Worm (Caenorhabditis elegans) whole organism, mixed stage, embryonic: ENCODE measurements around the gene ketn-1.

Experiments used
- bed-3 ChIP-seq: fragments of 200-800 bp; sonication (Bioruptor generic); optimal IDR thresholded peaks from 3 replicates; lab custom pipeline; 2018; ENCODE audit warnings: mild to moderate bottlenecking, missing genetic modification characterization, moderate library complexity, missing compliant biosample characterization
- blmp-1 ChIP-seq: fragments of 150-350 bp; optimal IDR thresholded peaks from 2 replicates; lab custom pipeline; 2014; ENCODE audit warnings: missing biosample characterization, missing genetic modification characterization
- ceh-39 ChIP-seq: fragments of 150-350 bp; optimal IDR thresholded peaks from 2 replicates; lab custom pipeline; 2014; ENCODE audit warnings: missing biosample characterization, missing genetic modification characterization
- ceh-43 ChIP-seq: fragments of 200-800 bp; sonication (Bioruptor generic); optimal IDR thresholded peaks from 2 replicates; lab custom pipeline; 2018; ENCODE audit warnings: mild to moderate bottlenecking, missing genetic modification characterization, moderate library complexity, missing compliant biosample characterization
- ceh-83 ChIP-seq: fragments of 200-800 bp; sonication (Bioruptor generic); optimal IDR thresholded peaks from 2 replicates; lab custom pipeline; 2018; ENCODE audit warnings: mild to moderate bottlenecking, missing genetic modification characterization, missing compliant biosample characterization
- ces-1 ChIP-seq: fragments of 150-350 bp; optimal IDR thresholded peaks from 2 replicates; lab custom pipeline; 2014; ENCODE audit warnings: missing biosample characterization, missing genetic modification reagents, missing genetic modification characterization
- cnd-1 ChIP-seq: fragments of 200-800 bp; sonication (Bioruptor generic); optimal IDR thresholded peaks from 2 replicates; lab custom pipeline; 2018; ENCODE audit warnings: mild to moderate bottlenecking, missing genetic modification characterization, missing compliant biosample characterization
- drap-1 ChIP-seq: fragments of 200-800 bp; sonication (Bioruptor generic); optimal IDR thresholded peaks from 3 replicates; lab custom pipeline; 2018; ENCODE audit warnings: mild to moderate bottlenecking, missing genetic modification characterization, missing compliant biosample characterization
- elt-1 ChIP-seq: sonication (generic microtip); optimal IDR thresholded peaks from 2 replicates; lab custom pipeline; 2017; ENCODE audit warnings: missing genetic modification characterization, mild to moderate bottlenecking, missing compliant biosample characterization, antibody characterized with exemption, moderate library complexity, borderline replicate concordance; ENCODE audit not compliant: insufficient read depth
- elt-3 ChIP-seq: fragments of 150-350 bp; optimal IDR thresholded peaks from 2 replicates; lab custom pipeline; 2014; ENCODE audit warnings: missing biosample characterization, missing genetic modification characterization
- flh-1 ChIP-seq: fragments of 200-800 bp; sonication (Bioruptor generic); optimal IDR thresholded peaks from 2 replicates; lab custom pipeline; 2018; ENCODE audit warnings: mild to moderate bottlenecking, missing genetic modification characterization, moderate library complexity, missing compliant biosample characterization
- ham-2 ChIP-seq: fragments of 200-800 bp; sonication (Bioruptor generic); optimal IDR thresholded peaks from 2 replicates; lab custom pipeline; 2018; ENCODE audit warnings: mild to moderate bottlenecking, missing genetic modification characterization, missing compliant biosample characterization
- hlh-1 ChIP-seq: fragments of 150-350 bp; optimal IDR thresholded peaks from 2 replicates; lab custom pipeline; 2014; ENCODE audit warnings: missing biosample characterization, missing genetic modification reagents, missing genetic modification characterization
- lin-13 ChIP-seq: fragments of 150-350 bp; optimal IDR thresholded peaks from 2 replicates; lab custom pipeline; 2014; ENCODE audit warnings: missing biosample characterization, missing genetic modification characterization
- lin-32 ChIP-seq: fragments of 200-800 bp; sonication (Bioruptor generic); optimal IDR thresholded peaks from 2 replicates; lab custom pipeline; 2018; ENCODE audit warnings: mild to moderate bottlenecking, missing genetic modification characterization, missing compliant biosample characterization
- lsy-2 ChIP-seq: fragments of 150-350 bp; optimal IDR thresholded peaks from 2 replicates; lab custom pipeline; 2014; ENCODE audit warnings: missing biosample characterization, missing genetic modification characterization
- mab-5 ChIP-seq: fragments of 150-350 bp; optimal IDR thresholded peaks from 2 replicates; lab custom pipeline; 2014; ENCODE audit warnings: missing biosample characterization, missing genetic modification characterization
- mep-1 ChIP-seq: fragments of 150-350 bp; optimal IDR thresholded peaks from 2 replicates; lab custom pipeline; 2017; ENCODE audit warnings: missing biosample characterization, missing genetic modification reagents, missing genetic modification characterization, inconsistent platforms
- mls-2 ChIP-seq: sonication (generic microtip); optimal IDR thresholded peaks from 2 replicates; lab custom pipeline; 2016; ENCODE audit warnings: mild to moderate bottlenecking, missing genetic modification characterization, moderate library complexity, missing compliant biosample characterization
- nhr-12 ChIP-seq: fragments of 150-350 bp; optimal IDR thresholded peaks from 2 replicates; lab custom pipeline; 2014; ENCODE audit warnings: missing biosample characterization, missing genetic modification characterization
- nhr-2 ChIP-seq: fragments of 150-350 bp; optimal IDR thresholded peaks from 2 replicates; lab custom pipeline; 2014; ENCODE audit warnings: missing biosample characterization, missing genetic modification characterization
- nhr-237 ChIP-seq: fragments of 150-350 bp; optimal IDR thresholded peaks from 2 replicates; lab custom pipeline; 2014; ENCODE audit warnings: missing biosample characterization, missing genetic modification characterization
- nhr-28 ChIP-seq: fragments of 150-350 bp; optimal IDR thresholded peaks from 2 replicates; lab custom pipeline; 2014; ENCODE audit warnings: missing biosample characterization, missing genetic modification characterization
- pha-4 ChIP-seq: fragments of 150-350 bp; optimal IDR thresholded peaks from 2 replicates; lab custom pipeline; 2018; ENCODE audit warnings: missing biosample characterization, missing genetic modification reagents, missing genetic modification characterization
- sem-2 ChIP-seq: fragments of 200-800 bp; sonication (Bioruptor generic); optimal IDR thresholded peaks from 2 replicates; lab custom pipeline; 2018; ENCODE audit warnings: mild to moderate bottlenecking, missing genetic modification characterization, missing compliant biosample characterization
- sptf-1 ChIP-seq: sonication (generic microtip); optimal IDR thresholded peaks from 2 replicates; lab custom pipeline; 2017; ENCODE audit warnings: mild to moderate bottlenecking, missing genetic modification characterization, moderate library complexity, missing compliant biosample characterization
- tbx-8 ChIP-seq: fragments of 200-800 bp; sonication (Bioruptor generic); optimal IDR thresholded peaks from 2 replicates; lab custom pipeline; 2018; ENCODE audit warnings: mild to moderate bottlenecking, missing genetic modification characterization, moderate library complexity, missing compliant biosample characterization
- unc-120 ChIP-seq: sonication (generic microtip); optimal IDR thresholded peaks from 2 replicates; lab custom pipeline; 2017; ENCODE audit warnings: missing genetic modification characterization, missing compliant biosample characterization; ENCODE audit not compliant: poor library complexity, severe bottlenecking
- unc-39 ChIP-seq: fragments of 150-350 bp; optimal IDR thresholded peaks from 2 replicates; lab custom pipeline; 2014; ENCODE audit warnings: missing biosample characterization, missing genetic modification characterization
- unc-62 ChIP-seq: fragments of 150-350 bp; optimal IDR thresholded peaks from 2 replicates; lab custom pipeline; 2014; ENCODE audit warnings: missing biosample characterization, missing genetic modification reagents, missing genetic modification characterization
- zip-8 ChIP-seq: fragments of 150-350 bp; optimal IDR thresholded peaks from 2 replicates; lab custom pipeline; 2014; ENCODE audit warnings: missing biosample characterization, missing genetic modification characterization
- ztf-11 ChIP-seq: fragments of 150-350 bp; optimal IDR thresholded peaks from 2 replicates; lab custom pipeline; 2014; ENCODE audit warnings: missing biosample characterization, missing genetic modification characterization

Gene ketn-1

ce11 chrV:2774042-2774441 lies 33.6 kb downstream of the ketn-1 start, which contains the start of gene srj-18:
Gene srj-18, plus strand, starts transcription at chrV:2774342.
- TF ChIP-seq lin-13 (tag; lab: Kevin White, UChicago) (no peak), lsy-2 (no peak), tbx-8 (GFP tag; lab: Kevin White, UChicago) (no peak), blmp-1 (no peak), elt-3 (tag; lab: Kevin White, UChicago) (no peak), bed-3 (GFP tag; lab: Kevin White, UChicago) (no peak), sptf-1 (tag; lab: Kevin White, UChicago) (no peak), nhr-12 (tag; lab: Kevin White, UChicago) (no peak), cnd-1 (tag; lab: Kevin White, UChicago) (no peak), drap-1 (GFP tag; lab: Kevin White, UChicago) (no peak), unc-120 (tag; lab: Kevin White, UChicago) (no peak), mab-5 (tag; lab: Kevin White, UChicago) (no peak), nhr-237 (tag; lab: Kevin White, UChicago) (no peak)

ce11 chrV:2771560-2771959 lies 36.1 kb downstream of the ketn-1 start, which contains the start of gene srh-56:
Gene srh-56, plus strand, starts transcription at chrV:2771860.
- TF ChIP-seq lin-32 (GFP tag; lab: Kevin White, UChicago) (no peak), zip-8 (tag; lab: Kevin White, UChicago) (no peak), elt-1 (no peak), ceh-43 (no peak), unc-120 (tag; lab: Kevin White, UChicago) (no peak), ztf-11 (tag; lab: Kevin White, UChicago) (no peak), nhr-12 (tag; lab: Kevin White, UChicago) (no peak), ceh-39 (tag; lab: Kevin White, UChicago) (no peak), nhr-237 (tag; lab: Kevin White, UChicago) (no peak), nhr-2 (no peak), tbx-8 (GFP tag; lab: Kevin White, UChicago) (no peak), unc-62 (GFP tag; lab: Kevin White, UChicago) (no peak), flh-1 (GFP tag; lab: Kevin White, UChicago) (no peak), ces-1 (no peak), mep-1 (tag; lab: Kevin White, UChicago) (no peak), bed-3 (GFP tag; lab: Kevin White, UChicago) (no peak), nhr-28 (tag; lab: Kevin White, UChicago) (no peak), mab-5 (tag; lab: Kevin White, UChicago) (no peak)

DNA sequence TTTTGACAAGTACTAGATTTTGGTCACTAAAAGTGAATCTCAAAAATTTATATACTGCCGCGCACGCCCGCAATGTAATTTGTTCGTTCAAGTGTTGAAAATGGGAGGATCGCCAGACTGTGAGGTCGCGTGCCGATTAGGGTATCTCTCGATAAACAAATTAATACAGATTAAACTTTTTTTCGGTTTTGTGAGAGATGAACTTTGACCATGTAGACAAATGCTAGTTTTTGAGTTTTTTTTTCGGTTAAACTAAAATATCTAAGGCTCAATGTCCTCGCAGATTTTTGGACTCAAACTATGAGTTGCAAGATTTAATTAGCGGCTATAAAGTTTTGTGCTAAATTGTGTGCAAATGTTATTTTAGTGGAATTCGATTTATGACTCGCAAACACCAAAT lies 37.9 kb downstream of the ketn-1 start, which contains the start of gene dhs-15:
dhs-15 (minus strand) TSS at position 101 of the 400 bp plus-strand sequence.
- TF ChIP-seq unc-120 (tag; lab: Kevin White, UChicago) = no peak
- TF ChIP-seq ceh-83 (GFP tag; lab: Kevin White, UChicago) = no peak
- TF ChIP-seq elt-1 = no peak
- no peak for TF ChIP-seq mab-5 (tag; lab: Kevin White, UChicago)
- TF ChIP-seq cnd-1 (tag; lab: Kevin White, UChicago) = no peak
- no peak for TF ChIP-seq pha-4 (tag; lab: Kevin White, UChicago)
- no peak for TF ChIP-seq ces-1
- no peak for TF ChIP-seq flh-1 (GFP tag; lab: Kevin White, UChicago)
- no peak for TF ChIP-seq nhr-12 (tag; lab: Kevin White, UChicago)
- TF ChIP-seq lin-13 (tag; lab: Kevin White, UChicago) = no peak
- no peak for TF ChIP-seq lsy-2
- no peak for TF ChIP-seq sem-2 (GFP tag; lab: Kevin White, UChicago)
- TF ChIP-seq nhr-2 = no peak
- no peak for TF ChIP-seq unc-39 (tag; lab: Kevin White, UChicago)
- no peak for TF ChIP-seq unc-62 (GFP tag; lab: Kevin White, UChicago)
- TF ChIP-seq blmp-1 = no peak
- no peak for TF ChIP-seq elt-3 (tag; lab: Kevin White, UChicago)
- TF ChIP-seq mep-1 (tag; lab: Kevin White, UChicago) = no peak
- TF ChIP-seq, all 35 proteins: peak for 0

DNA sequence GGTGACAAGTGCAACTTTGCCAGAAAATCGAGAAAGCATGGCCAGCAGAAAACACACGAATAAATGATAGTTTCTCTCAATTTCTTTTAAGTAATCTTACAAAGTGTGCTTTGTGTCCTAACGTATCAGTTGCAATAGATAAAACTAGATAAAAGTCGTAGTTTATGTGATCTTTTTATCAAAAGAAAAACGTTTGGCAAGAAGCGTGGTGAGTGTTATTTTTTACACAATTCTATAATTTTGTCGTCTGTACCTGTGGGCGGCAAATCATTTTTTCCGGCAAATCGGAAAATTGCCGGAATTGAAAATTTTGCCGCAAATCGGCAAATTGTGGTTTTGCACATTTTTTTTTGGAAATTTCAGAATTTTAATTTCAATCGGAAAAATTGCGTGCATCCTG lies 40.2 kb downstream of the ketn-1 start, which contains the start of gene R05D8.9:
R05D8.9 (minus strand) TSS at position 101 of the 400 bp plus-strand sequence.
- TF ChIP-seq mab-5 (tag; lab: Kevin White, UChicago) = no peak
- TF ChIP-seq ceh-43 = no peak
- TF ChIP-seq lin-32 (GFP tag; lab: Kevin White, UChicago) = no peak
- TF ChIP-seq mls-2 (tag; lab: Kevin White, UChicago) = no peak
- no peak for TF ChIP-seq lsy-2
- no peak for TF ChIP-seq unc-39 (tag; lab: Kevin White, UChicago)
- TF ChIP-seq bed-3 (GFP tag; lab: Kevin White, UChicago) = no peak
- TF ChIP-seq mep-1 (tag; lab: Kevin White, UChicago) = no peak
- TF ChIP-seq hlh-1 (tag; lab: Kevin White, UChicago) = no peak
- TF ChIP-seq ham-2 (GFP tag; lab: Kevin White, UChicago) = no peak
- no peak for TF ChIP-seq ceh-39 (tag; lab: Kevin White, UChicago)
